Fruit fly (Drosophila melanogaster) Kc167 (cell line): ENCODE measurements around the gene Irk1.

Experiments
- Myc ChIP-seq: fragments of >200 bp; optimal IDR thresholded peaks from 2 replicates; lab custom pipeline; 2017; ENCODE audit warnings: missing external identifiers
- Sin3A ChIP-seq: fragments of >200 bp; optimal IDR thresholded peaks from 2 replicates; lab custom pipeline; 2018; ENCODE audit warnings: missing external identifiers
- h ChIP-seq: fragments of >200 bp; optimal IDR thresholded peaks from 3 replicates; lab custom pipeline; 2018; ENCODE audit warnings: missing external identifiers
- insv ChIP-seq: fragments of >200 bp; optimal IDR thresholded peaks from 3 replicates; lab custom pipeline; 2018; ENCODE audit warnings: missing external identifiers
- psq ChIP-seq: fragments of >200 bp; optimal IDR thresholded peaks from 2 replicates; lab custom pipeline; 2017; ENCODE audit warnings: missing external identifiers
- ttk ChIP-seq: sonication (Bioruptor generic); optimal IDR thresholded peaks from 2 replicates; lab custom pipeline; 2017; ENCODE audit warnings: missing external identifiers

The Irk1 gene

DNA sequence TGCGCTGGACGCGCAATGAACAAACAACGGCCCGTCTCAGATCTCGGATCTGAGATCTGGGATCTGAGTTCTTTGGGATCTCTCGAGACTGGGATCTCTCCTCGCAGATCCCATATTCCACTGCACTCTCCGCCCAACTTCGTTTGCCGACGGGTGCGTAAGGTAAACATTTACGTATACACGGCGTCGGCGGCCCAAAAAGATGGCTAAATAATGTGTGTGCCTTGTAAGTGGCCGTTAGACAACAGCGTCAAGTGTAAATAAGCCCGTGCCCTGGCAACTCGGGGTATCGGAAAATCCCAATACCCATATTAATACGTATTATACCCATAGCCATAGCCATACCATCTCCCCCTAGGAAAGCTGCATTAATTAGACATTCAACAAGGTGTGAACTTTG is 33.4 kb upstream of the Irk1 start:
- TF ChIP-seq Sin3A (lab: Kevin White, UChicago) (no peak), ttk (no peak), Myc (lab: Kevin White, UChicago) (no peak)

DNA sequence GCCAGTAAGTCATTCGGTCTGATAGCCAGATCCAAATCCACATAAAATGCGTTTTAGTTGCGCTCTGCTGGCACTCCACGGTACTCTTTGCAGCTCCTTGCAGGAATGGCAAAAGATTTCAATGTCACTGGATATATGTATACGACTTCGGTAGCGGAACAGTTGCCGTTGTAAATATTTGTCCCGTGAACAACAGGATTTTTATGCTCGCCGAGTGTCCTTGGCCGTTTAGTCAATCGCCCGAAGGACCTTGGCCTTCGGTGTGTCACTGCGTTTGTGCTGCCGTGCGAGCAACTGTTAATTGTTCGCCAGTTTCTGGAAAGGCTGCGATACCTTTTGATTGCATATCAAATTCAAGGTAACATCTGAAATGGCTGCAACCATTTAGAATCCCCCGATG is 29.7 kb upstream of the Irk1 start:
- TF ChIP-seq psq (lab: Kevin White, UChicago) (no peak), insv (no peak), Sin3A (lab: Kevin White, UChicago) (no peak)

DNA sequence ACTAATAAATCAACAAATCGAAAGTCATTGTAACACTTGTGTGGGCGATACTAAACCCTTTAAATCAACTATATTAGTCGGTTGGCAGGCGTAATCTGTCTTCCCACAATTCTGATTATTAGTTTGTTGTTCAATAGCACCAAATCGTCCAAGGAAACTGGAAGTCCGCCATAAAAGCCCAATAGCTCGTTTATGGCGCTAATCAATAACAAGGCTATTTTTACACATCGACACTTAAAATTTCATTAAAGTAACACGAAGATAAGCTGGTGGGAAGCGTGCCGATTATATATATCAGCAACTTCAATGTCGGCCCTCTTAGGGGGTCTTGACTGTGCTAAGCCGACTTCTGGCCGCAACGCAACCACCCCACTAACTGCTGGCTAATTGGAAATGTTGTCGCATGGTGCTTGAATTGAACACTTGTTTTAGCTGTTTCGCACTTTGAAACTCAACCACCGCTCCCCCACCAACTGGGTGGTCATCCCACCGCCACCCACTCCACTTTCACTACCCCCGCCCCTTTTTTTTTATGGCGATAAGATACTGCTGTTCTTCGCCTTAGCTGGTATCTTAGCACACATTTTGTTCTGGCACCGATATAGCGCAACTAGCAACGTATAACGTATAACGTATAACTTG is 29.0 kb upstream of the Irk1 start:
- TF ChIP-seq psq (lab: Kevin White, UChicago) (no peak), h (lab: Kevin White, UChicago) (no peak), insv (no peak), Sin3A (lab: Kevin White, UChicago) (no peak), Myc (lab: Kevin White, UChicago) (no peak), ttk (no peak)

DNA sequence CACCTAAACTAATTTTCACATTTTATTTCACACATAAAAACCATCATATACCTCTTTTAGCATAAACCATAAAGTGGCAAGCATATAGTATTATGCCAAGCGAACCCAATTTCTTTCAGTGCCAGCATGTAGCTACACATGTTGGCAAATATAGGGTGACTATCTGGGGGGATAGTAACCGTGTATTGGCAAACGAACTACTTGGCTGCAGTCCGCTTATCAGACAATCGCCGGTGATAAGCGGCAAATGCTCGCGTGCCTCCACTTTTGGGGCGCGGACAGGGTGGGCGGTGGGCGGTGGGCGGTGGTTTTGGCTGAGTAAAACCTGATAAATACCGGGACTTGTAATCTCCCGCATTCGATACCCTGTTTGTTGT is 28.5 kb upstream of the Irk1 start:
- no peak for TF ChIP-seq ttk
- TF ChIP-seq insv, result no peak
- no peak for TF ChIP-seq Sin3A (lab: Kevin White, UChicago)
- TF ChIP-seq h (lab: Kevin White, UChicago), result no peak
- TF ChIP-seq Myc (lab: Kevin White, UChicago), result no peak

DNA sequence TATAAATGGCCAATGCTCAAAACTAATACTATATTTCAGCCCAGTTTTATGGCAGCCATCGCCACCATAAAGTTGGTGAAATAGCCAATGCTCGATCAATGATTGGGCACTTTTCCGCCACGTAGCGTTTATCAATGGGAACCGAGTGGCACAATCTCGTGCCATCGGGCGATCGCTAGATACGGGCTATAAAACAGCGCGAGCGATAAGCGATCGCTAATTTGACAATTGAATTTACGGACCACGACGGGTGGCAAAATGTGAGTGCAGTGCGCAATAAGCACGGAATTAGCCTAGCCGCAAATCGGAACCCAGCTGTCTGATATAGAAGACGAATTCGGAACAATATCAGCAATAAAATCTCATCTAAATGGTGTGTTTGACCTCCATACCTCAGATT is 27.8 kb upstream of the Irk1 start:
- TF ChIP-seq Sin3A (lab: Kevin White, UChicago), result no peak
- TF ChIP-seq h (lab: Kevin White, UChicago), result no peak
- TF ChIP-seq ttk, result no peak
- TF ChIP-seq Myc (lab: Kevin White, UChicago), result no peak
- no peak for TF ChIP-seq psq (lab: Kevin White, UChicago)
- no peak for TF ChIP-seq insv

DNA sequence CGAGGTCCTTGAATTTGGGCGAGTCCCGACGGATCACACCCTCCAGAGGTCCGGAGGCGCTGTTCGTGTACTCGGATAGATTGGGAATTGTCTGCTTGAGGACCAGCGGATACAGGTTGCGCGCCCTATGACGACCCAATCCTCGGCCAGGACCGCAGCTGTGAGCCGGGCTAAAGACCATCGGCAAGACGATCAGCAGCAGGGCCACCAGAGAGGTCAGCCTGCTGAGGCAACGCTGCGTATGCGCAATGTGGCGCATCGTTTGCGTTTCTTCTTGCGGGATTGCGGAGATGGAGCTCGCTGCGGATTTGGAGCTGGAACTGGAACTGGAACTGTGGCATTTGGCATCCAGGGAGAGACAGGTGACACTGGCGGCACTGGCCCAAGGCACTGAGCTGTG is 27.0 kb upstream of the Irk1 start:
- TF ChIP-seq Myc (lab: Kevin White, UChicago) (no peak), h (lab: Kevin White, UChicago) (no peak), psq (lab: Kevin White, UChicago) (no peak), insv (no peak)

DNA sequence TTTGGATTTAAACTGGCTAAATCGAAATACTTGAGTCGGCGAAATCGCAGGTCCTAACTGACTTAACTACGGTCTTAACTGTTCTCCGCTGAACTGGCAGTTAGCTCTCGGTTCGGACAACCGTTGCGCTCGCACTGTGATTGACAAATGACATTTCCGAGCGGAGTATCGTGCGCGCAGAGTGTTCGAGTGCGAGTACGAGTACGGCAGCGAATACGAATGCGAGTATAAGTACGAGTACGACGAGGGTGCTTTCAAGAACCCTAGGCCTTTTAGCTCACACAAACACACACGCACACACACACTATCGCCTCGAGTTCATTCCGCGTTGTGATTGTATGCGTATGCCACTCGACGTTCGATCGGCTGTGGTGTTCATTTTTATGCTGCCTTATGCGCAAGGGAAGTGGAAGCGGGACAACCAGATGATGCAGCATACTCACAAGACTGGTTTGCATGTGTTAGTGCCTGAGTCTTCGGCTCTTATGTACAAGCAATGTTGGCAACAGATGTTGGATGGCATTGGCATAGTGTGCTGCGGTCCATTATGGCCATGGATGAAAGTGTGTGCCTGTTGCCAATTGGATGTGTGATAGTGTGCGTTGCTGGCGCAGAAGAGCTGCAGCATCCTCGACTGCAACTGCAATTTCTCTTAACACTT is 26.3 kb upstream of the Irk1 start, which contains the start of gene hh:
Gene hh (minus strand): TSS at position 229 of the 661 bp plus-strand sequence.
- TF ChIP-seq Sin3A (lab: Kevin White, UChicago) (no peak), Myc (lab: Kevin White, UChicago) (no peak), h (lab: Kevin White, UChicago) (no peak), insv (no peak), ttk (no peak), psq (lab: Kevin White, UChicago) (no peak)

DNA sequence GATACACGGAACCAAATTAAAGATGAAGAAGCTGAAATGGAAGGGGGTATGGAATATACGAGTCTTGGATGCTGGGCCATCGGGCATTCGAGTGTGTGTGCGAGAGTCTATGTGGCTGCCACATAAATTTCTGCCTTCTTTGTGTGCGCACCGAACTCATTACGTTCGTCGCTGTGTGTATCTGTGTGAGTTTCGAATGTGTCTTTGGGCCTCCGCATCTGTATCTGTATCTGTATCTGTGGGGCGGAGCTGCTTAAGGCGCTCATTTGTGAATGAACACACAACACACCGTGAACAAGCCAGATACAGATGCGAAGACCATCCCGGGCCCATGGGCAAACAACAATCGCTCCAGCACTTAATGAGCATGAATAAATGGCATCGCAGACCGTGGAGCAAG is 24.7 kb upstream of the Irk1 start:
- no peak for TF ChIP-seq psq (lab: Kevin White, UChicago)

DNA sequence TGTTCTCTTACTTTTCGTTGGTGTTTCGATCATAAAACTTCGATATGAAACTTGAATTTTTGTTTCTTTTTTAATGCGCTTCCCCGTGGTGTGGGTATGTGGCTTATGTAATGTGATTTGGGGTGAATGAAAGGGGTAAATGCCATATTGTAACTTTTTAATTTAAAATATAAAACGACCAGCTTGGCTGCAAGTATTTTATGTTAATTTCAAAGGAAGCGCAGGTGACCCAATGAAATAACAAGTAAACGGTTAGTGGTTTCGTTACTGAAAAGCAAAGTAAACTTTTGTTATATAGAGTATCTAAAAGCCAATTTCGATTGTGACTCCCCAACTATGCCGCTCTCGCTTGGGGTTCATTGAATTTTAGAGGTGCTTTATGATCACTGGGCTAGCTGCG is 23.5 kb upstream of the Irk1 start:
- TF ChIP-seq ttk (no peak), Sin3A (lab: Kevin White, UChicago) (no peak), psq (lab: Kevin White, UChicago) (no peak), h (lab: Kevin White, UChicago) (no peak), insv (no peak), Myc (lab: Kevin White, UChicago) (no peak)

DNA sequence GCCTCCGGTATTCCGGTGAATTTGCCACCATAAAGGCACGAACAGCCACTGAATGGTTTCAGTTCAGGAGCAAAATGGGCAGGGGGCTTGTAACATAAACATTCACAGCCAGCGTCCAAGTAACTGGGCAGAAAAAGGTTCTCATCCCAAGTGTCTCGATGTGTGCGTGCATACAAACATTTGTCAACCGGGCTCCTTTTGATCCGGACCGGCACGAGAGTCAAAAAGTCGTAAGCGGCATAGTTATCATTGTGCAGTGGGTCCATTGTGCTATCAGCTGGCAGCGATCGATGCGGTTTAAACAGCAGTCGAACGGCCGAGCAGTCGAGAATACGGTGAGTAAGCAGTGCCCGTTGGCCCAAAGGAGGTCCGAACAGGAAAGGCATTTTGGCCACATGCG is 22.4 kb upstream of the Irk1 start:
- TF ChIP-seq ttk (no peak), Myc (lab: Kevin White, UChicago) (no peak)

DNA sequence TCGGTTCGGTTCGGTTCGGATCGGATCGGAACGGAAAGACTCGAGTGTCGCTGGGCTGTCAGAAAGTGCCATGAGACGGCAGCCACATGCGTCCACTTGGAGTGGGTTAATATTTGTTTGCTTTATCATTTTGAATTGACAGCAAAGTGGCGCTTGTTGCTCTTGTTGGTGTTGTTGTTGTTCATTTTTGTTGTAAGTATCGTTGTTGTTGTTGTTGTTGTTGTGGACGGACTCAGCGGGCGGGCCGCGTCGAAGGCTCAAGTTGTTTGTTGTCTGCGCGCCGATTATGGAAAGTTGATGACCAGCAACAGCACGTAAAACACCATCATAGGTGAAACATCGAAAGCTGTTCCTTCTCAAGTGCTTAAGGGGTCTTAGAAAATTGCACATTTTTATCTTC is 21.1 kb upstream of the Irk1 start:
- TF ChIP-seq psq (lab: Kevin White, UChicago) (no peak), h (lab: Kevin White, UChicago) (no peak), insv (no peak), Sin3A (lab: Kevin White, UChicago) (no peak), Myc (lab: Kevin White, UChicago) (no peak), ttk (no peak)

DNA sequence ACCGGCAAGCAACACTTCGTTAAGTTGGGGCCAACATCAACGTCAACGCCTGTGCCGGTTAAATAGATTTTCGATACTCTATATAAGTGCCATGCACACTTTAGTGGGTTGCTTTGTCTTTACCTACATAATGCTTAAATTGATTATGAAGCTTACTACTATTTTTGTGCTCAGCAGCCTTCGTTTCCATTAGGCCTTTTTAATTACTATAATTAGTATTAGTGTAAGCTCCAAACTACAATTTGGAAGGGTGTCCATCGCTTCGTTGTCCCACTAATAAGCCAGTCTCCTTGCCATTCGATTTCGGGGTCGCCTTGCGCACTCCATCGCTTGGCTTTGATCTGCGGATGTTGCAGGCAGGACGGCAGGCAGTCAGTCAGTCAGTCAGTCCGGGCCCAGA is 20.5 kb upstream of the Irk1 start:
- no peak for TF ChIP-seq h (lab: Kevin White, UChicago)
- TF ChIP-seq Sin3A (lab: Kevin White, UChicago), result no peak
- TF ChIP-seq psq (lab: Kevin White, UChicago), result no peak
- no peak for TF ChIP-seq ttk
- TF ChIP-seq Myc (lab: Kevin White, UChicago), result no peak
- no peak for TF ChIP-seq insv

DNA sequence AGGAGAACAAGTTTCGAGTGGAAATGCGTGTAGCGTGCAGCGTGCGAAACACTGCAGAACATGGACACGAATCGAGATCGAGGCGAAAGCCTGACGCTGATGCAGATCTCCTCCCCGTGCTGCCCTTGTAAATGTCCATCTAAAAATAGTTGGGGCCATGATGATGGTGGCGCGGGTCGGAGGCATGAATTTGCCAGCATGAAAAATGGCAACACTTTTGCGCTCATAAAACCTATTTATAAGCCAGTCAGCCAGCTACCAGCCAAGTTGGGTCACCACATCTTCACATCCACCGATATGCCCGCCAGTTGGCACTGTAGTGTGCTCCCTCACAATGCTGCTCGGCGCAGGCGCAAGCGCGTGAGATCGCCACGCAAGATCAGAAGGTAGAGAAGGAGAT is 19.7 kb upstream of the Irk1 start:
- TF ChIP-seq Myc (lab: Kevin White, UChicago) (no peak), h (lab: Kevin White, UChicago) (no peak), ttk (no peak), Sin3A (lab: Kevin White, UChicago) (no peak), insv (no peak), psq (lab: Kevin White, UChicago) (no peak)
